Fruit fly (Drosophila melanogaster) whole organism: ENCODE measurements around the gene Gbs-70E.

Experiments used
- CG8478 ChIP-seq: fragments of >200 bp; optimal IDR thresholded peaks from 2 replicates; lab custom pipeline; 2018; ENCODE audit warnings: inconsistent platforms
- Dll ChIP-seq: fragments of >200 bp; optimal IDR thresholded peaks from 2 replicates; lab custom pipeline; 2017
- EcR ChIP-seq, 2 experiments: fragments of >200 bp; optimal IDR thresholded peaks; 2 replicates each; lab custom pipeline; 2017; ENCODE audit warnings: missing biosample characterization in 2 of 2, missing genetic modification characterization in 2 of 2, missing genetic modification reagents in 2 of 2
- pan ChIP-seq: fragments of >200 bp; optimal IDR thresholded peaks from 2 replicates; lab custom pipeline; 2017
- psq ChIP-seq: fragments of >200 bp; optimal IDR thresholded peaks from 2 replicates; lab custom pipeline; 2017
- usp ChIP-seq: fragments of >200 bp; optimal IDR thresholded peaks from 2 replicates; lab custom pipeline; 2017; ENCODE audit warnings: missing biosample characterization, missing genetic modification characterization, mixed read lengths

Gene Gbs-70E

dm6 chr3L:14544987-14545943 lies 5.5 kb downstream of the Gbs-70E start:
- no peak for TF ChIP-seq Dll
- TF ChIP-seq CG8478 = no peak
- TF ChIP-seq EcR (GFP tag; optimal IDR thresholded peaks at IDR 0.05; lab: Kevin White, UChicago) = no peak
- no peak for TF ChIP-seq psq (lab: Kevin White, UChicago)
- TF ChIP-seq usp = no peak
- no peak for TF ChIP-seq pan (lab: Kevin White, UChicago)

DNA sequence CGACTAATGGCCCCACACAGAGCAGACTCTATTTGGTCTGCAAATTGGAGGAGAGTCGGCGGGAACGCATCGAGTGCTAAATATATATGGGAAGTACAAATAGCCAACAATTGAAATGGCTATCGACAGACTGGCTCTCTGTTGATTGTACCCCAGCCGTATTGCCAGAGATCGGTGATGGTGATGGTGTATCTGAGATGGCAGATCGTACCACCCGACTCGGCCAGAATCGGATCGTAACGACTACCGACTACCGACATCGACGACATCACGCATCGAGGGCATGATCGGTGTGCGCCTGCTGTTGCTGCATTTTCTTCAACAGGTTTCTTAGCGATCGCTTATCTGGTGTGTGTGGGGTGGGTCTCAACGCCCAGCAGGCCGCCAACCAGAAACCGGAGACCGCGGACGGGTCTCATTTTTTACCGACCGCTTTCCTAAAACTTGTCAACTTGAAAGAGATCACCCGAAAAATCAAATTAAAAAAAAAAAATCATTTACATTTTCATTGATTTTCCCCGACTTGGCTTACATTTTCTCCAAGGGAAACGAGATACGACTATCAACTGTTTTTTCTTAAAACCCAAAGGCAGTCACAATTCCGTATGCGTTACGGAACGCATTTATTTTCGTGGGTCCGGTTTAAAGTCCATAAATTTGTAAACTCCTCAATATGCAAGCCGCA lies 6.7 kb downstream of the Gbs-70E start:
- TF ChIP-seq EcR (GFP tag; optimal IDR thresholded peaks at IDR 0.05; lab: Kevin White, UChicago) = no peak
- TF ChIP-seq Dll = no peak
- no peak for TF ChIP-seq usp
- no peak for TF ChIP-seq CG8478
- no peak for TF ChIP-seq pan (lab: Kevin White, UChicago)
- no peak for TF ChIP-seq psq (lab: Kevin White, UChicago)

DNA sequence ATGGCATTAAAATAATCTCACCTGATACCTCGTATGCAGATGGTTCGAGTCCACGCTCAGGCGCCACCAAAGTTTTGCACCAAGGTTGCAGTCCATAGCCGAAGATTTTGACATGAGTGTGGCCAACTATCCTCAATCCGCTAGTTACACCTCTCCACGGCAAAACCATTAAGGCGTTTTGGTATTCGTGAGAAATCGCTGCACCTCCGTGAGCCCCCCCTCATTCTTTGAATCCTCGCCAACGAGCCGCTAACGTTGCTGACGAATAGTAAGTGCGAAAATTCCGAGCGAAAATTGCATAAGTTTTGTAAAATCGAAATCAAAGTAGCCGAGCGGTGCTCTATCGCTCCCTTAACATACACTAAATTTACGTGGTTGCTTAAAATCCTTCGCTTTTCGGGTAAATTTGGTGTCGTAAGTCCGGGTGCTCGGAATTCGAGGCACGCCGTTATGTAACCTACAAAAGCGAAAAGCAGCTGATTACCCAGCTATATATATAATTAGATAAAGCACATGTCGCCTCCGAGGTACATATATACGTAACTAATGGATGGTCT lies 13.3 kb downstream of the Gbs-70E start, which contains the start of gene Mpcp2:
Gene Mpcp2 (plus strand): TSS at position 217 of the 557 bp plus-strand sequence.
- peak in 1 of 2 experiments; percentile 10 for TF ChIP-seq EcR (GFP tag; optimal IDR thresholded peaks at IDR 0.05; lab: Kevin White, UChicago)
- TF ChIP-seq psq (lab: Kevin White, UChicago) = no peak
- no peak for TF ChIP-seq CG8478
- TF ChIP-seq Dll = no peak

DNA sequence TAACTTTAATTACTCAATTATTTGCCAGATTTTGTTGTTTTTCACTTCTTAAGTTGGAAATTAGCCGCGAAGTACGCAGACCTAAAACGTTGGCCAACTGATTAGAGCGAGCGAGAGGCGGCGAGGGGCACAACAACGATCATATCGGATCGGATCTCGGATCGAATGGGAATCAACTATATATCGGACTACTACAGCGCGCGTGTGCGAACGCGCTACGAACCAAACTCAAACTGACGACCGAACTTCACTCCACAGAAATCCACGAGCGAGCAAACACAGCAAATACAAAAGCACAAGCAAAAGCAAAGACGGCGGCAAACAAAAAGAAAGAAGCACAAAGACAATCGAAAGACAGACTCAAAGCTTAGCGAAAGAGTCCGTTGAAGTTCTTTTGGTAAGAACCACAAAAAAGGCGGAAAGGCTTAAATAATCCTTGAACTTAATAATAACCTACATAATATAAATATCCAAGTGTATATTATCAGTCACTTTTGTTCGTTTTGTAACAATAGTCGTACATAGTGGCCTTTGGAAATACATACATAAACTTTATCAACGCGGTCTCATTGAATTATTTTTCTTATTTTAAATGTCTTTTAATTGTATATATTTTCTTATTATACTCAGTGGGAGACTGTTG lies 14.6 kb downstream of the Gbs-70E start, which contains the start of the genes bbg and CG43246:
Gene bbg (minus strand): TSS at position 235 of the 643 bp plus-strand sequence.
Gene CG43246 (plus strand): TSS at position 593 of the 643 bp plus-strand sequence.
- TF ChIP-seq EcR (GFP tag; optimal IDR thresholded peaks at IDR 0.05; lab: Kevin White, UChicago) (no peak), CG8478 (no peak), pan (lab: Kevin White, UChicago) (no peak), psq (lab: Kevin White, UChicago) (no peak), Dll (no peak), usp (no peak)

dm6 chr3L:14534619-14535018 lies 16.2 kb downstream of the Gbs-70E start:
- TF ChIP-seq Dll (no peak), EcR (GFP tag; optimal IDR thresholded peaks at IDR 0.05; lab: Kevin White, UChicago) (no peak), CG8478 (no peak), psq (lab: Kevin White, UChicago) (no peak), usp (no peak), pan (lab: Kevin White, UChicago) (no peak)

dm6 chr3L:14533110-14533509 lies 17.7 kb downstream of the Gbs-70E start:
- no peak for TF ChIP-seq pan (lab: Kevin White, UChicago)
- TF ChIP-seq Dll = no peak
- TF ChIP-seq usp = no peak
- no peak for TF ChIP-seq EcR (GFP tag; optimal IDR thresholded peaks at IDR 0.05; lab: Kevin White, UChicago)
- no peak for TF ChIP-seq CG8478
- no peak for TF ChIP-seq psq (lab: Kevin White, UChicago)

DNA sequence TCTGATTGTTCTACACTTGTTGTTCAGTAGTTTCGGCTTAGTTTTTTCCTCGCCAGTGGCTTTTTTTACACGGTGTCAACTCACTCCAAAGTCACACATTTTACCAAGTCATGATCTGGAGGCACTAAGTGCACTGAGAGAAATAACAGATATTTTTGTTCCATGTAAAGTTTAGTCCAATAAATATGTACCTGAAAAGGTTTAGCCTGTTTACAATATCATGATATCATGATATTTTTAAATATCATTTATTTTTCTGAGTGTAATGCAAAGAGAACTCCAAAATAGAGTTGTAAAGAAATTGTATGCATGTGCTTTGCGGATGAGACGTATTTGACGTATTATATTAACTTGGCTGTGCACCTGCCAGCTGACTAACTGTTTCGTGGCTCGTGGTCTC lies 19.0 kb downstream of the Gbs-70E start:
- TF ChIP-seq pan (lab: Kevin White, UChicago) = no peak
- no peak for TF ChIP-seq Dll
- TF ChIP-seq EcR (GFP tag; optimal IDR thresholded peaks at IDR 0.05; lab: Kevin White, UChicago) = no peak
- TF ChIP-seq usp = no peak
- no peak for TF ChIP-seq psq (lab: Kevin White, UChicago)
- TF ChIP-seq CG8478 = no peak

- TF ChIP-seq pan (lab: Kevin White, UChicago) (no peak), EcR (GFP tag; optimal IDR thresholded peaks at IDR 0.05; lab: Kevin White, UChicago) (no peak), Dll (no peak), CG8478 (no peak), usp (no peak), psq (lab: Kevin White, UChicago) (no peak)
These were observed 28.1 kb downstream of the Gbs-70E start for dm6 chr3L:14522483-14523362.

DNA sequence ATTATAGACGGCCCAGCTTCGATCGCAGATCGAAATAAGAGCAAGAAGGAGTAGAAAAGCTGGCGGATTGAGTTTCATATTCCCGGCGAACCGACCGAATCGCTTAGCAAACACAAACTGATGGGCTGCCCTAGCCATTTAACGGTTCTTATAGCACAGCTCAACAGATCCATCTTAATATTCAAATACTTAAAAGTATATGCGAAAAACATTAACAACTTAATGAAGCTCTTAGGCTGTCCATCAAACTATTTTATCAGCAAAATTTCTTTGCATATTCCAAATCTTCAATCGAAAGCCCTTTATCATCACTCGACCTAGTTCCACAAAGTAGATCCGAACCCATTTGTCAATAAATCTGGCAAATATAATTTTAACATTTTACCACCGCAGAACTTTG lies 29.2 kb downstream of the Gbs-70E start, which contains the start of gene CG4613:
Gene CG4613 (minus strand): TSS at position 101 of the 400 bp plus-strand sequence.
- TF ChIP-seq Dll = no peak
- no peak for TF ChIP-seq CG8478
- TF ChIP-seq pan (lab: Kevin White, UChicago) = no peak
- no peak for TF ChIP-seq psq (lab: Kevin White, UChicago)
- no peak for TF ChIP-seq EcR (GFP tag; optimal IDR thresholded peaks at IDR 0.05; lab: Kevin White, UChicago)
- no peak for TF ChIP-seq usp

DNA sequence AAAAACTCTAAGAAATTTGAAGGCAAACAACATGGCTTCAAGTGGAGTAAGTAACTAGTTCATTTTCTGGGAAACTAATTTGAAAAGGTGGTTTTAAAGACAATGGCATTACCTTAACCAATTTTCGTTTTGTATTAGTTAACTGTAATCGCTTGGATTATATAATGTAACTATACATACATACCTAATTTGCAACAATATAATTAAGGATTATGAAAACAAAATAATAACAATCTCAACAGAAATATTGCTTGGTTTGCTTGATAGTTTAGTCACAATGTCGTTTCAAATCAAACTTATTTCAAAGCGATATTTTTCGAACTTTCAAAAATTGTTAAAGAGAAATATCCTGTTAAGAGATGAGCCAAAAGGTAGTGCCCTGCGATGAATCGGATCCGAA lies 33.2 kb downstream of the Gbs-70E start, which contains the start of gene CG9592:
Gene CG9592 (plus strand): TSS at position 301 of the 400 bp plus-strand sequence.
- TF ChIP-seq EcR (GFP tag; optimal IDR thresholded peaks at IDR 0.05; lab: Kevin White, UChicago) = no peak

- TF ChIP-seq Dll = no peak
- TF ChIP-seq usp = no peak
- no peak for TF ChIP-seq pan (lab: Kevin White, UChicago)
- TF ChIP-seq psq (lab: Kevin White, UChicago) = no peak
- no peak for TF ChIP-seq EcR (GFP tag; optimal IDR thresholded peaks at IDR 0.05; lab: Kevin White, UChicago)
- TF ChIP-seq CG8478 = no peak
These were observed 35.1 kb downstream of the Gbs-70E start for dm6 chr3L:14515690-14516089.
